Fruit fly (Drosophila melanogaster) whole organism, embryonic: Measurements from ENCODE around the gene tutl.

Experiments used
- Atf6 ChIP-seq: fragments of 200-800 bp; sonication (Bioruptor generic); IDR thresholded peaks from 2 replicates; pipeline ENCODE4 v1.3.6; 2022; ENCODE audit warnings: missing biosample characterization, missing genetic modification characterization
- CG10565 ChIP-seq: fragments of 200-800 bp; sonication (Bioruptor generic); optimal IDR thresholded peaks from 3 replicates; lab custom pipeline; 2016; ENCODE audit warnings: missing biosample characterization, mild to moderate bottlenecking, missing genetic modification characterization
- CG11247 ChIP-seq: fragments of 200-800 bp; sonication (Bioruptor generic); IDR thresholded peaks from 2 replicates; pipeline ENCODE4 v1.3.6; 2022; ENCODE audit warnings: missing biosample characterization, missing genetic modification characterization
- CG12236 ChIP-seq: fragments of 200-800 bp; sonication (Bioruptor generic); optimal IDR thresholded peaks from 2 replicates; lab custom pipeline; 2016; ENCODE audit warnings: missing biosample characterization, missing genetic modification characterization
- CG12391 ChIP-seq: fragments of 200-800 bp; sonication (Bioruptor generic); optimal IDR thresholded peaks from 3 replicates; lab custom pipeline; 2018; ENCODE audit warnings: missing biosample characterization, mild to moderate bottlenecking, missing genetic modification characterization, moderate library complexity
- CG13624 ChIP-seq: fragments of 200-800 bp; sonication (Bioruptor generic); optimal IDR thresholded peaks from 2 replicates; lab custom pipeline; 2016; ENCODE audit warnings: missing biosample characterization, missing genetic modification characterization
- CG13775 ChIP-seq: fragments of 200-800 bp; sonication (Bioruptor generic); optimal IDR thresholded peaks from 3 replicates; lab custom pipeline; 2017; ENCODE audit warnings: missing biosample characterization, mild to moderate bottlenecking, missing genetic modification characterization
- CG15479 ChIP-seq: fragments of 200-800 bp; sonication (Bioruptor generic); optimal IDR thresholded peaks from 3 replicates; lab custom pipeline; 2019; ENCODE audit warnings: missing biosample characterization, mild to moderate bottlenecking, missing genetic modification characterization, moderate library complexity
- CG15514 ChIP-seq: fragments of 200-800 bp; sonication (Bioruptor generic); optimal IDR thresholded peaks from 3 replicates; lab custom pipeline; 2017; ENCODE audit warnings: missing biosample characterization, missing genetic modification characterization, mild to moderate bottlenecking, moderate library complexity, missing genetic modification reagents
- CG17802 ChIP-seq: fragments of 200-800 bp; sonication (Bioruptor generic); optimal IDR thresholded peaks from 2 replicates; lab custom pipeline; 2018; ENCODE audit warnings: missing biosample characterization, mild to moderate bottlenecking, missing genetic modification characterization, moderate library complexity
- CG2120 ChIP-seq: fragments of 200-800 bp; sonication (Bioruptor generic); optimal IDR thresholded peaks from 3 replicates; lab custom pipeline; 2016; ENCODE audit warnings: missing biosample characterization, missing genetic modification characterization
- CG2678 ChIP-seq: fragments of 200-800 bp; sonication (Bioruptor generic); optimal IDR thresholded peaks from 3 replicates; lab custom pipeline; 2019; ENCODE audit warnings: missing biosample characterization, mild to moderate bottlenecking, missing genetic modification characterization, moderate library complexity
- CG30431 ChIP-seq: fragments of 200-800 bp; sonication (Bioruptor generic); optimal IDR thresholded peaks from 2 replicates; lab custom pipeline; 2017; ENCODE audit warnings: missing biosample characterization, missing genetic modification characterization
- CG3281 ChIP-seq: fragments of 200-800 bp; sonication (Bioruptor generic); optimal IDR thresholded peaks from 3 replicates; lab custom pipeline; 2017; ENCODE audit warnings: missing biosample characterization, mild to moderate bottlenecking, missing genetic modification characterization
- CG3995 ChIP-seq: fragments of 200-800 bp; sonication (Bioruptor generic); optimal IDR thresholded peaks from 3 replicates; lab custom pipeline; 2016; ENCODE audit warnings: missing biosample characterization, missing genetic modification characterization
- CG6175 ChIP-seq: fragments of 200-800 bp; sonication (Bioruptor generic); IDR thresholded peaks from 3 replicates; pipeline ENCODE4 v1.3.6; 2022; ENCODE audit warnings: missing biosample characterization, missing genetic modification characterization
- CG8089 ChIP-seq: fragments of 200-800 bp; sonication (Bioruptor generic); optimal IDR thresholded peaks from 3 replicates; lab custom pipeline; 2016; ENCODE audit warnings: missing biosample characterization, missing genetic modification characterization
- CkIIα-i1 ChIP-seq: fragments of 200-800 bp; sonication (Bioruptor generic); IDR thresholded peaks from 2 replicates; pipeline ENCODE4 v1.3.6; 2022; ENCODE audit warnings: missing biosample characterization, missing genetic modification characterization
- Dek ChIP-seq: fragments of 200-800 bp; sonication (Bioruptor generic); optimal IDR thresholded peaks from 3 replicates; lab custom pipeline; 2019; ENCODE audit warnings: missing biosample characterization, mild to moderate bottlenecking, missing genetic modification characterization, moderate library complexity
- Dp ChIP-seq: fragments of 200-800 bp; sonication (Bioruptor generic); optimal IDR thresholded peaks from 2 replicates; lab custom pipeline; 2018; ENCODE audit warnings: missing biosample characterization, mild to moderate bottlenecking, missing genetic modification characterization, moderate library complexity
- Dref ChIP-seq: fragments of 200-800 bp; sonication (Bioruptor generic); IDR thresholded peaks from 2 replicates; pipeline ENCODE4 v1.3.6; 2022; ENCODE audit warnings: missing biosample characterization, missing genetic modification characterization
- Elba2 ChIP-seq: fragments of 200-800 bp; sonication (Bioruptor generic); optimal IDR thresholded peaks from 3 replicates; lab custom pipeline; 2016; ENCODE audit warnings: missing biosample characterization, missing genetic modification characterization
- Hmx ChIP-seq: fragments of 200-800 bp; sonication (Bioruptor generic); optimal IDR thresholded peaks from 2 replicates; lab custom pipeline; 2016; ENCODE audit warnings: missing biosample characterization, missing genetic modification characterization
- Hr78 ChIP-seq, 2 experiments: fragments of 200-800 bp in 1 of 2; fragments of >200 bp in 1 of 2; sonication (Bioruptor generic) in 1 of 2; optimal IDR thresholded peaks; 2 replicates each; lab custom pipeline; 2017 to 2019; ENCODE audit warnings: missing biosample characterization in 2 of 2, missing genetic modification characterization in 2 of 2, mild to moderate bottlenecking in 1 of 2, moderate library complexity in 1 of 2
- Lpt ChIP-seq: fragments of >200 bp; optimal IDR thresholded peaks from 2 replicates; lab custom pipeline; 2018; ENCODE audit warnings: missing biosample characterization, missing genetic modification characterization
- MESR4 ChIP-seq: fragments of 200-800 bp; sonication (Bioruptor generic); optimal IDR thresholded peaks from 2 replicates; lab custom pipeline; 2018; ENCODE audit warnings: missing biosample characterization, mild to moderate bottlenecking, missing genetic modification characterization, moderate library complexity
- NK7.1 ChIP-seq: fragments of 200-800 bp; sonication (Bioruptor generic); optimal IDR thresholded peaks from 3 replicates; lab custom pipeline; 2016; ENCODE audit warnings: missing biosample characterization, missing genetic modification characterization
- Neu2 ChIP-seq: fragments of 200-800 bp; sonication (Bioruptor generic); optimal IDR thresholded peaks from 3 replicates; lab custom pipeline; 2016; ENCODE audit warnings: missing biosample characterization, missing genetic modification characterization, borderline replicate concordance
- Oaz ChIP-seq: fragments of 200-800 bp; sonication (Bioruptor generic); IDR thresholded peaks from 2 replicates; pipeline ENCODE4 v1.3.6; 2022; ENCODE audit warnings: missing biosample characterization, missing genetic modification characterization
- Poxn ChIP-seq: fragments of 200-800 bp; sonication (Bioruptor generic); IDR thresholded peaks from 2 replicates; pipeline ENCODE4 v1.3.6; 2022; ENCODE audit warnings: missing biosample characterization, missing genetic modification characterization
- Side ChIP-seq: fragments of 200-800 bp; sonication (Bioruptor generic); optimal IDR thresholded peaks from 2 replicates; lab custom pipeline; 2016; ENCODE audit warnings: missing biosample characterization, missing genetic modification characterization
- Sry-δ ChIP-seq: fragments of 200-800 bp; sonication (Bioruptor generic); optimal IDR thresholded peaks from 2 replicates; lab custom pipeline; 2016; ENCODE audit warnings: missing biosample characterization, missing genetic modification characterization
- Tbp ChIP-seq: fragments of >200 bp; optimal IDR thresholded peaks from 2 replicates; lab custom pipeline; 2018; ENCODE audit warnings: missing biosample characterization, missing genetic modification characterization
- Usf ChIP-seq: fragments of 200-800 bp; sonication (Bioruptor generic); optimal IDR thresholded peaks from 2 replicates; lab custom pipeline; 2017; ENCODE audit warnings: missing genotype, missing biosample characterization, missing genetic modification characterization
- bab2 ChIP-seq: fragments of 200-800 bp; sonication (Bioruptor generic); optimal IDR thresholded peaks from 2 replicates; lab custom pipeline; 2016; ENCODE audit warnings: missing biosample characterization, missing genetic modification characterization
- bsh ChIP-seq, 2 experiments: fragments of 200-800 bp; sonication (Bioruptor generic); optimal IDR thresholded peaks; 2 replicates each; lab custom pipeline; 2017 to 2018; ENCODE audit warnings: mild to moderate bottlenecking in 2 of 2, missing biosample characterization in 2 of 2, missing genetic modification characterization in 2 of 2, moderate library complexity in 1 of 2
- dimm ChIP-seq: fragments of 200-800 bp; sonication (Bioruptor generic); IDR thresholded peaks from 2 replicates; pipeline ENCODE4 v1.3.6; 2022; ENCODE audit warnings: missing biosample characterization, missing genetic modification characterization
- en ChIP-seq: fragments of 200-800 bp; sonication (Bioruptor generic); optimal IDR thresholded peaks from 2 replicates; lab custom pipeline; 2016; ENCODE audit warnings: missing biosample characterization, missing genetic modification characterization
- gce ChIP-seq: fragments of 200-800 bp; sonication (Bioruptor generic); IDR thresholded peaks from 3 replicates; pipeline ENCODE4 v1.3.6; 2022; ENCODE audit warnings: missing biosample characterization, missing genetic modification characterization
- gfzf ChIP-seq: fragments of 200-800 bp; sonication (Bioruptor generic); optimal IDR thresholded peaks from 2 replicates; lab custom pipeline; 2016; ENCODE audit warnings: missing biosample characterization, mild to moderate bottlenecking, missing genetic modification characterization, moderate library complexity
- kay ChIP-seq: fragments of 200-800 bp; sonication (Bioruptor generic); optimal IDR thresholded peaks from 2 replicates; lab custom pipeline; 2016; ENCODE audit warnings: missing biosample characterization, missing genetic modification characterization
- pan ChIP-seq, 4 experiments: fragments of >200 bp in 3 of 4; fragments of 200-800 bp in 1 of 4; sonication (Bioruptor generic) in 1 of 4; optimal IDR thresholded peaks in 3 of 4; IDR thresholded peaks in 1 of 4; 2 replicates each; pipeline versions ENCODE4 v1.3.6 to Lab custom; 2017 to 2022; ENCODE audit warnings: missing biosample characterization in 2 of 4, missing genetic modification characterization in 2 of 4, mixed read lengths in 1 of 4
- ranshi ChIP-seq: fragments of 200-800 bp; sonication (Bioruptor generic); IDR thresholded peaks from 2 replicates; pipeline ENCODE4 v1.3.6; 2022; ENCODE audit warnings: missing biosample characterization, missing genetic modification characterization
- salm ChIP-seq: fragments of 200-800 bp; sonication (Bioruptor generic); optimal IDR thresholded peaks from 2 replicates; lab custom pipeline; 2018; ENCODE audit warnings: missing biosample characterization, mild to moderate bottlenecking, missing genetic modification characterization
- sr ChIP-seq: fragments of 200-800 bp; sonication (Bioruptor generic); IDR thresholded peaks from 3 replicates; pipeline ENCODE4 v1.3.6; 2022; ENCODE audit warnings: missing biosample characterization, missing genetic modification characterization
- tio ChIP-seq: fragments of 200-800 bp; sonication (Bioruptor generic); optimal IDR thresholded peaks from 2 replicates; lab custom pipeline; 2017; ENCODE audit warnings: missing biosample characterization, missing genetic modification characterization, inconsistent platforms
- trem ChIP-seq: fragments of 200-800 bp; optimal IDR thresholded peaks from 3 replicates; lab custom pipeline; 2019; ENCODE audit warnings: missing biosample characterization, mild to moderate bottlenecking, missing genetic modification characterization, moderate library complexity
- tup ChIP-seq: fragments of 200-800 bp; sonication (Bioruptor generic); optimal IDR thresholded peaks from 2 replicates; lab custom pipeline; 2016; ENCODE audit warnings: missing biosample characterization, mild to moderate bottlenecking, missing genetic modification characterization, moderate library complexity
- zfh1 ChIP-seq: fragments of 200-800 bp; sonication (Bioruptor generic); IDR thresholded peaks from 3 replicates; pipeline ENCODE4 v1.3.6; 2022; ENCODE audit warnings: missing biosample characterization, missing genetic modification characterization

tutl gene

dm6 chr2L:4282681-4283343 lies at the start of gene tutl:
Gene tutl, plus strand, starts transcription at chr2L:4283148.
- TF ChIP-seq bab2 (GFP tag; lab: Kevin White, UChicago) (peak; percentile 85), Poxn (GFP tag; lab: Robert Waterston, UW) (peak; percentile 33; the same call in 1 of the 2 replicates), tup (peak; percentile 4), sr (GFP tag; lab: Robert Waterston, UW) (0 out of 3 replicates have a peak, but pooled peaks have one; percentile 4), NK7.1 (GFP tag; lab: Kevin White, UChicago) (peak; percentile 13), Side (GFP tag; lab: Kevin White, UChicago) (peak; percentile 89), Hmx (GFP tag; lab: Kevin White, UChicago) (no peak), Neu2 (no peak), CG13624 (GFP tag; lab: Kevin White, UChicago) (peak; percentile 87), trem (tag; lab: Kevin White, UChicago) (peak; percentile 70), Hr78 (GFP tag; optimal IDR thresholded peaks at IDR 0.05; lab: Kevin White, UChicago) (peak in 1 of 2 experiments; percentile 93), CG15514 (GFP tag; lab: Kevin White, UChicago) (peak; percentile 56), MESR4 (GFP tag; lab: Kevin White, UChicago) (no peak), Tbp (no peak), gce (peak; percentile 50; the same call in 2 of the 3 replicates), Dref (GFP tag; lab: Robert Waterston, UW) (no peak), Oaz (GFP tag; lab: Robert Waterston, UW) (peak; percentile 50; the same call in 1 of the 2 replicates), bsh (GFP tag; optimal IDR thresholded peaks at IDR 0.05; lab: Kevin White, UChicago) (peak; percentile 80 to 88), zfh1 (GFP tag; lab: Robert Waterston, UW) (peak; percentile 88), salm (tag; lab: Kevin White, UChicago) (peak; percentile 39), Usf (GFP tag; lab: Kevin White, UChicago) (peak; percentile 67), CG2120 (GFP tag; lab: Kevin White, UChicago) (peak; percentile 77), en (GFP tag; lab: Kevin White, UChicago) (peak; percentile 80), Dp (GFP tag; lab: Kevin White, UChicago) (no peak), Lpt (GFP tag; lab: Kevin White, UChicago) (peak; percentile 15), Sry-δ (GFP tag; lab: Kevin White, UChicago) (peak; percentile 34), CG13775 (GFP tag; lab: Kevin White, UChicago) (peak; percentile 82), CG3995 (GFP tag; lab: Kevin White, UChicago) (no peak), CG12391 (peak; percentile 80), pan (optimal IDR thresholded peaks at IDR 0.05; lab: Kevin White, UChicago) (no peak), pan (GFP tag; optimal IDR thresholded peaks at IDR 0.05 in 1 of 2, IDR thresholded peaks at IDR 0.05 in 1 of 2) (peak in 1 of 2 experiments; percentile 80), CG17802 (tag; lab: Kevin White, UChicago) (peak; percentile 25), Atf6 (GFP tag; lab: Robert Waterston, UW) (peak; percentile 79), CG8089 (GFP tag; lab: Kevin White, UChicago) (peak; percentile 80), CG10565 (GFP tag; lab: Kevin White, UChicago) (peak; percentile 30), Dek (tag; lab: Kevin White, UChicago) (peak; percentile 56), kay (GFP tag; lab: Kevin White, UChicago) (peak; percentile 82), CG2678 (peak; percentile 88), CG12236 (peak; percentile 55), CkIIα-i1 (no peak), Elba2 (GFP tag; lab: Kevin White, UChicago) (no peak), gfzf (GFP tag; lab: Kevin White, UChicago) (no peak), tio (GFP tag; lab: Kevin White, UChicago) (peak; percentile 78), CG15479 (GFP tag; lab: Kevin White, UChicago) (peak; percentile 77), ranshi (GFP tag; lab: Robert Waterston, UW) (peak; percentile 81), CG6175 (GFP tag; lab: Robert Waterston, UW) (peak; percentile 72; the same call in 2 of the 3 replicates), dimm (peak; percentile 35; the same call in 1 of the 2 replicates), CG3281 (GFP tag; lab: Kevin White, UChicago) (peak; percentile 75), CG11247 (GFP tag; lab: Robert Waterston, UW) (peak; percentile 71), CG30431 (GFP tag; lab: Kevin White, UChicago) (peak; percentile 84)
